Worm (Caenorhabditis elegans) whole organism, L4 larva: ENCODE measurements around the gene flp-15.

Source experiments
- F10B5.3 ChIP-seq: sonication (generic microtip); optimal IDR thresholded peaks from 2 replicates; lab custom pipeline; 2016; ENCODE audit warnings: mild to moderate bottlenecking, missing genetic modification characterization, missing compliant biosample characterization
- Y5F2A.4 ChIP-seq: fragments of 200-800 bp; sonication (Bioruptor generic); optimal IDR thresholded peaks from 2 replicates; lab custom pipeline; 2018; ENCODE audit warnings: mild to moderate bottlenecking, missing genetic modification characterization, missing compliant biosample characterization
- Y75B8A.6 ChIP-seq: fragments of 200-800 bp; sonication (Bioruptor generic); IDR thresholded peaks from 2 replicates; pipeline ENCODE4 v1.3.6; 2022; ENCODE audit warnings: missing genetic modification reagents, missing genetic modification characterization, missing compliant biosample characterization
- ZK546.5 ChIP-seq, 2 experiments: sonication (generic microtip); optimal IDR thresholded peaks; 2 replicates each; lab custom pipeline; 2017; ENCODE audit warnings: missing biosample characterization in 2 of 2, missing genetic modification characterization in 2 of 2
- cey-2 ChIP-seq: sonication (generic microtip); optimal IDR thresholded peaks from 3 replicates; lab custom pipeline; 2017; ENCODE audit warnings: missing genetic modification characterization, mild to moderate bottlenecking, missing compliant biosample characterization, antibody characterized with exemption, borderline replicate concordance; ENCODE audit not compliant: insufficient read depth
- lin-13 ChIP-seq: fragments of 150-350 bp; optimal IDR thresholded peaks from 2 replicates; lab custom pipeline; 2014; ENCODE audit warnings: missing biosample characterization, missing genetic modification reagents, missing genetic modification characterization
- lin-29 ChIP-seq: fragments of 200-800 bp; sonication (Bioruptor generic); IDR thresholded peaks from 2 replicates; pipeline ENCODE4 v1.3.6; 2022; ENCODE audit warnings: missing genetic modification reagents, missing genetic modification characterization, missing compliant biosample characterization
- lin-39 ChIP-seq: fragments of 150-350 bp; optimal IDR thresholded peaks from 2 replicates; lab custom pipeline; 2014; ENCODE audit warnings: missing biosample characterization, missing genetic modification reagents, missing genetic modification characterization
- nhr-11 ChIP-seq: fragments of 150-350 bp; optimal IDR thresholded peaks from 2 replicates; lab custom pipeline; 2014; ENCODE audit warnings: missing biosample characterization, missing genetic modification characterization
- nhr-111 ChIP-seq: fragments of 200-800 bp; sonication (Bioruptor generic); optimal IDR thresholded peaks from 2 replicates; lab custom pipeline; 2018; ENCODE audit warnings: mild to moderate bottlenecking, missing genetic modification characterization, missing compliant biosample characterization
- php-3 ChIP-seq: fragments of 200-800 bp; sonication (Bioruptor generic); IDR thresholded peaks from 2 replicates; pipeline ENCODE4 v1.3.6; 2022; ENCODE audit warnings: missing genetic modification reagents, missing genetic modification characterization, missing compliant biosample characterization
- spr-1 ChIP-seq: sonication (generic microtip); optimal IDR thresholded peaks from 2 replicates; lab custom pipeline; 2016; ENCODE audit warnings: mild to moderate bottlenecking, missing genetic modification characterization, missing compliant biosample characterization
- unc-62 ChIP-seq, 3 experiments: fragments of 150-350 bp in 1 of 3; sonication (generic microtip); optimal IDR thresholded peaks in 2 of 3; peaks in 1 of 3; 1 replicate in 1 of 3; 2 replicates in 2 of 3; lab custom pipeline; 2014 to 2017; ENCODE audit warnings: missing biosample characterization in 3 of 3, missing genetic modification characterization in 3 of 3, missing genetic modification reagents in 3 of 3, missing genotype in 1 of 3

- TF ChIP-seq lin-29 (GFP tag; lab: Robert Waterston, UW), result no peak
- TF ChIP-seq lin-39 (tag; lab: Kevin White, UChicago), result no peak
- TF ChIP-seq Y5F2A.4 (GFP tag; lab: Kevin White, UChicago), result no peak
- no peak for TF ChIP-seq cey-2
- TF ChIP-seq spr-1 (tag; lab: Kevin White, UChicago), result no peak
- no peak for TF ChIP-seq F10B5.3
- no peak for TF ChIP-seq unc-62 (GFP tag; optimal IDR thresholded peaks at IDR 0.05 in 1 of 2; lab: Kevin White, UChicago)
- TF ChIP-seq unc-62 (tag; optimal IDR thresholded peaks at IDR 0.05; lab: Kevin White, UChicago), result no peak
- TF ChIP-seq php-3, result no peak
- TF ChIP-seq ZK546.5 (tag; optimal IDR thresholded peaks at IDR 0.05; lab: Kevin White, UChicago), result no peak
- TF ChIP-seq Y75B8A.6 (GFP tag; lab: Robert Waterston, UW), result no peak
- TF ChIP-seq nhr-111, result no peak
- TF ChIP-seq nhr-11, result no peak
- no peak for TF ChIP-seq lin-13
These were observed 34.1 kb upstream of the flp-15 start, which contains the start of gene lit-1 for ce11 chrIII:13701691-13702090.
